Worm (Caenorhabditis elegans): ENCODE results near the gene Y75B12B.11.

The Y75B12B.11 gene

ce11 chrV:15158691-15159090, 32.4 kb upstream of the Y75B12B.11 start, which contains the start of gene str-45:
Gene str-45 (plus strand): TSS chrV:15158991.
- TF ChIP-seq sem-2 (GFP tag; optimal IDR thresholded peaks at IDR 0.05) = no peak
- TF ChIP-seq lin-13 (tag; optimal IDR thresholded peaks at IDR 0.05) = no peak
- TF ChIP-seq unc-62 (GFP tag; optimal IDR thresholded peaks at IDR 0.05) = no peak
- TF ChIP-seq sptf-1 (tag; optimal IDR thresholded peaks at IDR 0.05) = no peak
- no peak for TF ChIP-seq ztf-11 (tag; optimal IDR thresholded peaks at IDR 0.05)
- no peak for TF ChIP-seq mls-2 (tag; optimal IDR thresholded peaks at IDR 0.05)
- TF ChIP-seq elt-1 (tag; optimal IDR thresholded peaks at IDR 0.05; ENCODE audit: borderline replicate concordance, insufficient read depth) = no peak
- TF ChIP-seq nhr-237 (tag; optimal IDR thresholded peaks at IDR 0.05) = no peak
- TF ChIP-seq mab-5 (tag; optimal IDR thresholded peaks at IDR 0.05) = no peak
- no peak for TF ChIP-seq unc-39 (tag; optimal IDR thresholded peaks at IDR 0.05)
- no peak for TF ChIP-seq tbx-8 (GFP tag; optimal IDR thresholded peaks at IDR 0.05)
- no peak for TF ChIP-seq bed-3 (GFP tag; optimal IDR thresholded peaks at IDR 0.05)
- no peak for TF ChIP-seq M03D4.4 (tag; optimal IDR thresholded peaks at IDR 0.05)
- no peak for TF ChIP-seq lin-32 (GFP tag; optimal IDR thresholded peaks at IDR 0.05)
- TF ChIP-seq zip-8 (tag; optimal IDR thresholded peaks at IDR 0.05) = no peak
- no peak for TF ChIP-seq ceh-43 (GFP tag; optimal IDR thresholded peaks at IDR 0.05)
- TF ChIP-seq nhr-2 (tag; optimal IDR thresholded peaks at IDR 0.05) = no peak

ce11 chrV:15162697-15163096, 28.4 kb upstream of the Y75B12B.11 start, which contains the start of gene srz-11:
Gene srz-11 (plus strand): TSS chrV:15163082.
- no peak for TF ChIP-seq unc-39 (tag; optimal IDR thresholded peaks at IDR 0.05)
- no peak for TF ChIP-seq nhr-237 (tag; optimal IDR thresholded peaks at IDR 0.05)
- TF ChIP-seq drap-1 (GFP tag; optimal IDR thresholded peaks at IDR 0.05) = no peak
- TF ChIP-seq ceh-83 (GFP tag; optimal IDR thresholded peaks at IDR 0.05) = no peak
- no peak for TF ChIP-seq ham-2 (GFP tag; optimal IDR thresholded peaks at IDR 0.05)
- no peak for TF ChIP-seq elt-3 (tag; optimal IDR thresholded peaks at IDR 0.05)
- no peak for TF ChIP-seq blmp-1 (tag; optimal IDR thresholded peaks at IDR 0.05)
- no peak for TF ChIP-seq nhr-76 (tag; optimal IDR thresholded peaks at IDR 0.05)
- TF ChIP-seq sptf-1 (tag; optimal IDR thresholded peaks at IDR 0.05) = no peak
- no peak for TF ChIP-seq nhr-28 (tag; optimal IDR thresholded peaks at IDR 0.05)

- TF ChIP-seq sptf-1 (tag; optimal IDR thresholded peaks at IDR 0.05) (no peak), ceh-43 (GFP tag; optimal IDR thresholded peaks at IDR 0.05) (no peak), unc-62 (GFP tag; optimal IDR thresholded peaks at IDR 0.05) (no peak), hlh-1 (tag; optimal IDR thresholded peaks at IDR 0.05) (no peak), ham-2 (GFP tag; optimal IDR thresholded peaks at IDR 0.05) (no peak), pha-4 (tag; optimal IDR thresholded peaks at IDR 0.05) (no peak), flh-1 (GFP tag; optimal IDR thresholded peaks at IDR 0.05) (no peak), lin-32 (GFP tag; optimal IDR thresholded peaks at IDR 0.05) (no peak), nhr-28 (tag; optimal IDR thresholded peaks at IDR 0.05) (no peak), ztf-11 (tag; optimal IDR thresholded peaks at IDR 0.05) (no peak), lin-13 (tag; optimal IDR thresholded peaks at IDR 0.05) (no peak), nhr-2 (tag; optimal IDR thresholded peaks at IDR 0.05) (no peak), zip-8 (tag; optimal IDR thresholded peaks at IDR 0.05) (no peak), snpc-4 (tag; optimal IDR thresholded peaks at IDR 0.05) (no peak), mab-5 (tag; optimal IDR thresholded peaks at IDR 0.05) (no peak), ceh-39 (tag; optimal IDR thresholded peaks at IDR 0.05) (no peak), sem-2 (GFP tag; optimal IDR thresholded peaks at IDR 0.05) (no peak), bed-3 (GFP tag; optimal IDR thresholded peaks at IDR 0.05) (no peak)
Observed at ce11 chrV:15175459-15175858, 15.6 kb upstream of the Y75B12B.11 start, which contains the start of gene clec-47. Gene clec-47 (plus strand): TSS chrV:15175759.

ce11 chrV:15179757-15180156, 11.3 kb upstream of the Y75B12B.11 start, which contains the start of gene T09F5.10:
Gene T09F5.10 (plus strand): TSS chrV:15180057.
- TF ChIP-seq flh-1 (GFP tag; optimal IDR thresholded peaks at IDR 0.05) (no peak), mls-2 (tag; optimal IDR thresholded peaks at IDR 0.05) (no peak), nhr-76 (tag; optimal IDR thresholded peaks at IDR 0.05) (no peak), unc-62 (GFP tag; optimal IDR thresholded peaks at IDR 0.05) (no peak), tbx-8 (GFP tag; optimal IDR thresholded peaks at IDR 0.05) (no peak), M03D4.4 (tag; optimal IDR thresholded peaks at IDR 0.05) (no peak), sem-2 (GFP tag; optimal IDR thresholded peaks at IDR 0.05) (no peak), lin-32 (GFP tag; optimal IDR thresholded peaks at IDR 0.05) (no peak), mab-5 (tag; optimal IDR thresholded peaks at IDR 0.05) (no peak), nhr-237 (tag; optimal IDR thresholded peaks at IDR 0.05) (no peak), cnd-1 (tag; optimal IDR thresholded peaks at IDR 0.05) (no peak), unc-120 (tag; optimal IDR thresholded peaks at IDR 0.05; ENCODE audit: poor library complexity, severe bottlenecking) (no peak), bed-3 (GFP tag; optimal IDR thresholded peaks at IDR 0.05) (no peak), sptf-1 (tag; optimal IDR thresholded peaks at IDR 0.05) (no peak)
